Fruit fly (Drosophila melanogaster) whole organism, embryonic: ENCODE measurements around the gene mTerf3.

ENCODE experiments used
- Blimp-1 ChIP-seq: fragments of 200-800 bp; sonication (Bioruptor generic); optimal IDR thresholded peaks from 3 replicates; lab custom pipeline; 2018; ENCODE audit warnings: missing biosample characterization, missing genetic modification characterization, mild to moderate bottlenecking, moderate library complexity, missing genetic modification reagents
- CG10565 ChIP-seq: fragments of 200-800 bp; sonication (Bioruptor generic); optimal IDR thresholded peaks from 3 replicates; lab custom pipeline; 2016; ENCODE audit warnings: missing biosample characterization, mild to moderate bottlenecking, missing genetic modification characterization
- CG10959 ChIP-seq: fragments of 200-800 bp; sonication (Bioruptor generic); IDR thresholded peaks from 2 replicates; pipeline ENCODE4 v1.3.6; 2022; ENCODE audit warnings: missing biosample characterization, missing genetic modification characterization
- CG1233 ChIP-seq: fragments of 200-800 bp; sonication (Bioruptor generic); optimal IDR thresholded peaks from 4 replicates; lab custom pipeline; 2018; ENCODE audit warnings: missing biosample characterization, mild to moderate bottlenecking, missing genetic modification characterization
- CG13123 ChIP-seq: fragments of 200-800 bp; sonication (Bioruptor generic); optimal IDR thresholded peaks from 2 replicates; lab custom pipeline; 2016; ENCODE audit warnings: missing biosample characterization, missing genetic modification characterization
- CG13287 ChIP-seq: fragments of 200-800 bp; sonication (Bioruptor generic); IDR thresholded peaks from 2 replicates; pipeline ENCODE4 v1.3.6; 2022; ENCODE audit warnings: missing biosample characterization, missing genetic modification characterization; ENCODE audit not compliant: partially characterized antibody
- CG13296 ChIP-seq: fragments of 200-800 bp; sonication (Bioruptor generic); optimal IDR thresholded peaks from 3 replicates; lab custom pipeline; 2018; ENCODE audit warnings: missing biosample characterization, mild to moderate bottlenecking, missing genetic modification characterization
- CG14014 ChIP-seq: fragments of 200-800 bp; sonication (Bioruptor generic); IDR thresholded peaks from 2 replicates; pipeline ENCODE4 v1.3.6; 2022; ENCODE audit warnings: missing biosample characterization, missing genetic modification characterization
- CG1603 ChIP-seq: fragments of 200-800 bp; sonication (Bioruptor generic); optimal IDR thresholded peaks from 2 replicates; lab custom pipeline; 2019; ENCODE audit warnings: missing biosample characterization, mild to moderate bottlenecking, missing genetic modification characterization, moderate library complexity
- CG17359 ChIP-seq: fragments of 200-800 bp; sonication (Bioruptor generic); optimal IDR thresholded peaks from 3 replicates; lab custom pipeline; 2018; ENCODE audit warnings: missing biosample characterization, mild to moderate bottlenecking, missing genetic modification characterization, moderate library complexity
- CG2199 ChIP-seq: fragments of 200-800 bp; sonication (Bioruptor generic); IDR thresholded peaks from 3 replicates; pipeline ENCODE4 v1.3.6; 2022; ENCODE audit warnings: missing biosample characterization, missing genetic modification characterization
- CG3407 ChIP-seq: fragments of 200-800 bp; sonication (Bioruptor generic); optimal IDR thresholded peaks from 2 replicates; lab custom pipeline; 2018; ENCODE audit warnings: missing biosample characterization, mild to moderate bottlenecking, missing genetic modification characterization
- CG34224 ChIP-seq: fragments of 200-800 bp; sonication (Bioruptor generic); IDR thresholded peaks from 3 replicates; pipeline ENCODE4 v1.3.6; 2022; ENCODE audit warnings: missing biosample characterization, missing genetic modification characterization; ENCODE audit not compliant: partially characterized antibody
- CG3847 ChIP-seq: fragments of 200-800 bp; sonication (Bioruptor generic); IDR thresholded peaks from 2 replicates; pipeline ENCODE4 v1.3.6; 2022; ENCODE audit warnings: missing biosample characterization, missing genetic modification characterization
- CG4404 ChIP-seq: fragments of 200-800 bp; sonication (Bioruptor generic); IDR thresholded peaks from 2 replicates; pipeline ENCODE4 v1.3.6; 2022; ENCODE audit warnings: missing biosample characterization, missing genetic modification characterization
- CG6254 ChIP-seq: fragments of 200-800 bp; sonication (Bioruptor generic); optimal IDR thresholded peaks from 3 replicates; lab custom pipeline; 2017; ENCODE audit warnings: mild to moderate bottlenecking, missing biosample characterization, missing genetic modification reagents, missing genetic modification characterization
- CG6791 ChIP-seq: fragments of 200-800 bp; sonication (Bioruptor generic); IDR thresholded peaks from 3 replicates; pipeline ENCODE4 v1.3.6; 2022; ENCODE audit warnings: missing biosample characterization, missing genetic modification characterization; ENCODE audit not compliant: partially characterized antibody
- CG8290 ChIP-seq, 3 experiments: fragments of 200-800 bp; sonication (Bioruptor generic); optimal IDR thresholded peaks; 2 replicates each; lab custom pipeline; 2016 to 2019; ENCODE audit warnings: missing biosample characterization in 3 of 3, missing genetic modification characterization in 3 of 3, mild to moderate bottlenecking in 2 of 3, moderate library complexity in 1 of 3
- CG8388 ChIP-seq: fragments of 200-800 bp; sonication (Bioruptor generic); optimal IDR thresholded peaks from 2 replicates; lab custom pipeline; 2019; ENCODE audit warnings: missing biosample characterization, mild to moderate bottlenecking, missing genetic modification characterization, moderate library complexity
- CG9437 ChIP-seq: fragments of 200-800 bp; sonication (Bioruptor generic); optimal IDR thresholded peaks from 2 replicates; lab custom pipeline; 2018; ENCODE audit warnings: missing biosample characterization, mild to moderate bottlenecking, missing genetic modification characterization
- Dip2 ChIP-seq: fragments of 200-800 bp; sonication (Bioruptor generic); IDR thresholded peaks from 2 replicates; pipeline ENCODE4 v1.3.6; 2022; ENCODE audit warnings: missing biosample characterization, missing genetic modification characterization
- HLH4C ChIP-seq: fragments of 200-800 bp; sonication (Bioruptor generic); IDR thresholded peaks from 3 replicates; pipeline ENCODE4 v1.3.6; 2022; ENCODE audit warnings: missing biosample characterization, missing genetic modification characterization; ENCODE audit not compliant: partially characterized antibody
- Meics ChIP-seq: fragments of 200-800 bp; sonication (Bioruptor generic); optimal IDR thresholded peaks from 2 replicates; lab custom pipeline; 2017; ENCODE audit warnings: missing biosample characterization, mild to moderate bottlenecking, missing genetic modification characterization
- NFAT ChIP-seq: fragments of 200-800 bp; sonication (Bioruptor generic); IDR thresholded peaks from 2 replicates; pipeline ENCODE4 v1.3.6; 2022; ENCODE audit warnings: missing biosample characterization, missing genetic modification characterization
- Neu2 ChIP-seq: fragments of 200-800 bp; sonication (Bioruptor generic); optimal IDR thresholded peaks from 3 replicates; lab custom pipeline; 2016; ENCODE audit warnings: missing biosample characterization, missing genetic modification characterization, borderline replicate concordance
- Sox102F ChIP-seq: fragments of 200-800 bp; sonication (Bioruptor generic); optimal IDR thresholded peaks from 2 replicates; lab custom pipeline; 2018; ENCODE audit warnings: missing biosample characterization, mild to moderate bottlenecking, missing genetic modification characterization, moderate library complexity
- amos ChIP-seq: fragments of 200-800 bp; sonication (Bioruptor generic); IDR thresholded peaks from 2 replicates; pipeline ENCODE4 v1.3.6; 2022; ENCODE audit warnings: missing biosample characterization, missing genetic modification characterization; ENCODE audit not compliant: partially characterized antibody
- az2 ChIP-seq: fragments of 200-800 bp; sonication (Bioruptor generic); optimal IDR thresholded peaks from 3 replicates; lab custom pipeline; 2016; ENCODE audit warnings: missing biosample characterization, missing genetic modification characterization
- bab2 ChIP-seq: fragments of 200-800 bp; sonication (Bioruptor generic); optimal IDR thresholded peaks from 2 replicates; lab custom pipeline; 2016; ENCODE audit warnings: missing biosample characterization, missing genetic modification characterization
- bbx ChIP-seq: fragments of 200-800 bp; sonication (Bioruptor generic); IDR thresholded peaks from 2 replicates; pipeline ENCODE4 v1.3.6; 2022; ENCODE audit warnings: missing biosample characterization, missing genetic modification characterization; ENCODE audit not compliant: partially characterized antibody
- bsh ChIP-seq, 2 experiments: fragments of 200-800 bp; sonication (Bioruptor generic); optimal IDR thresholded peaks; 2 replicates each; lab custom pipeline; 2017 to 2018; ENCODE audit warnings: mild to moderate bottlenecking in 2 of 2, missing biosample characterization in 2 of 2, missing genetic modification characterization in 2 of 2, moderate library complexity in 1 of 2
- esg ChIP-seq: fragments of 200-800 bp; sonication (Bioruptor generic); conservative IDR thresholded peaks from 2 replicates; pipeline ENCODE4 v1.3.6; 2022; ENCODE audit warnings: missing biosample characterization, missing genetic modification characterization
- prd ChIP-seq, 3 experiments: fragments of >200 bp in 2 of 3; fragments of 200-800 bp in 1 of 3; sonication (Bioruptor generic) in 1 of 3; optimal IDR thresholded peaks in 2 of 3; IDR thresholded peaks in 1 of 3; 2 replicates in 2 of 3; 3 replicates in 1 of 3; pipeline versions ENCODE4 v1.3.6 to Lab custom; 2017 to 2022; ENCODE audit warnings: missing biosample characterization in 1 of 3, missing genetic modification characterization in 1 of 3
- sc ChIP-seq, 3 experiments: fragments of >200 bp in 2 of 3; fragments of 200-800 bp in 1 of 3; sonication (Bioruptor generic) in 1 of 3; optimal IDR thresholded peaks; 2 replicates in 2 of 3; 3 replicates in 1 of 3; lab custom pipeline; 2017; ENCODE audit warnings: mild to moderate bottlenecking in 1 of 3, missing biosample characterization in 1 of 3, missing genetic modification characterization in 1 of 3, missing genetic modification reagents in 1 of 3
- sens ChIP-seq: fragments of 200-800 bp; sonication (Bioruptor generic); peaks from one replicate; lab custom pipeline; 2016; ENCODE audit warnings: missing biosample characterization, missing genetic modification characterization
- slbo ChIP-seq: fragments of 200-800 bp; sonication (Bioruptor generic); IDR thresholded peaks from 2 replicates; pipeline ENCODE4 v1.3.6; 2022; ENCODE audit warnings: missing biosample characterization, missing genetic modification characterization
- so ChIP-seq: fragments of 200-800 bp; sonication (Bioruptor generic); IDR thresholded peaks from 3 replicates; pipeline ENCODE4 v1.3.6; 2022; ENCODE audit warnings: missing biosample characterization, missing genetic modification characterization
- stc ChIP-seq: fragments of 200-800 bp; sonication (Bioruptor generic); IDR thresholded peaks from 2 replicates; pipeline ENCODE4 v1.3.6; 2022; ENCODE audit warnings: missing biosample characterization, missing genetic modification characterization
- trem ChIP-seq: fragments of 200-800 bp; optimal IDR thresholded peaks from 3 replicates; lab custom pipeline; 2019; ENCODE audit warnings: missing biosample characterization, mild to moderate bottlenecking, missing genetic modification characterization, moderate library complexity
- twi ChIP-seq: fragments of 200-800 bp; optimal IDR thresholded peaks from 2 replicates; lab custom pipeline; 2019; ENCODE audit warnings: missing biosample characterization, mild to moderate bottlenecking, missing genetic modification characterization, moderate library complexity
- zf30C ChIP-seq: fragments of 200-800 bp; sonication (Bioruptor generic); optimal IDR thresholded peaks from 3 replicates; lab custom pipeline; 2018; ENCODE audit warnings: missing biosample characterization, mild to moderate bottlenecking, missing genetic modification characterization
- zfh2 ChIP-seq: fragments of 200-800 bp; sonication (Bioruptor generic); optimal IDR thresholded peaks from 2 replicates; lab custom pipeline; 2016; ENCODE audit warnings: missing biosample characterization, missing genetic modification characterization

The mTerf3 gene

DNA sequence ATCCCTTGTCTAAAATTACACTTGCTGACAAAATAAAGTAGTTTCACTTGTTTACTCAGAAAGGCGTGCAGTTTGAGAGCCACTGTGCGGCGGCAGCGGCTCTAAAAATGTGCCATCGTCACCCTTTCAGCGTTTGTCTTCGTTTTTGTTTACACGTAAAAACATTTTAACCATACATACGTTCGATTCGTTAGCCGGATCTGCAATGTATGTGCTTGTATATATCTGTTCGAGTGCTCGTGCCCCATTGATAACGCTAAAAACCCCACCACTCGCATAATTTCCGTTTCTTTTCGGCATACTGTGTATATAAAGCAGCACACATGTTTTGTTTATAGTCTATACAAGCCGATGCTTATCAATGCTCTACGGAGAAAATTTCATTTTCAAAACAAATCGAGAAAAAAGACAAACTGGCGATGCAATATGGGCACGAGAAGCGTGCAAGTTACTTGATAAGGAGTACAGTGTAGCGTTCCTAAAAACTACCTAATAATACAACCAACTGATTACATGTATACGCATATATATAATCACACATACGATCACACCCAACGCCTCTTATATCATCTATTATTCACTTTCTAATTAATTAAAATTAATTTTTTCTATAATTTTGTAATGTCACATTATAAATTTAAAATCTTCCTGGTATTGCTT lies 3.9 kb downstream of the mTerf3 start (continued):
- TF ChIP-seq CG8290 (GFP tag; optimal IDR thresholded peaks at IDR 0.05; lab: Kevin White, UChicago) (no peak), CG8290 (tag; optimal IDR thresholded peaks at IDR 0.05; lab: Kevin White, UChicago) (peak in 1 of 2 experiments; percentile 29), so (GFP tag; lab: Robert Waterston, UW) (0 out of 3 replicates have a peak, but pooled peaks have one; percentile 6), sens (GFP tag; lab: Kevin White, UChicago) (peak; percentile 81), CG14014 (GFP tag; lab: Robert Waterston, UW) (peak; percentile 43; the same call in 1 of the 2 replicates), CG10565 (no peak), CG2199 (GFP tag; lab: Robert Waterston, UW) (peak; percentile 97), amos (GFP tag; lab: Robert Waterston, UW) (peak; percentile 31; the same call in 1 of the 2 replicates), sc (optimal IDR thresholded peaks at IDR 0.05; lab: Kevin White, UChicago) (no peak), sc (GFP tag; optimal IDR thresholded peaks at IDR 0.05; lab: Kevin White, UChicago) (peak; percentile 23), CG34224 (GFP tag; lab: Robert Waterston, UW) (0 out of 3 replicates have a peak, but pooled peaks have one; percentile 31), CG3847 (GFP tag; lab: Robert Waterston, UW) (no peak), CG6254 (GFP tag; lab: Kevin White, UChicago) (peak; percentile 30), trem (tag; lab: Kevin White, UChicago) (peak; percentile 29), CG10959 (GFP tag; lab: Robert Waterston, UW) (peak; percentile 10; the same call in 1 of the 2 replicates), NFAT (GFP tag; lab: Robert Waterston, UW) (no peak), HLH4C (GFP tag; lab: Robert Waterston, UW) (peak; percentile 50; the same call in 2 of the 3 replicates), Blimp-1 (peak; percentile 52), CG1603 (tag; lab: Kevin White, UChicago) (peak; percentile 20), bbx (GFP tag; lab: Robert Waterston, UW) (0 out of 2 replicates have a peak, but pooled peaks have one; percentile 18), CG1233 (GFP tag; lab: Kevin White, UChicago) (peak; percentile 56), CG6791 (GFP tag; lab: Robert Waterston, UW) (peak; percentile 62; the same call in 1 of the 3 replicates), stc (GFP tag; lab: Robert Waterston, UW) (peak; percentile 13; the same call in 1 of the 2 replicates), CG13123 (no peak), Sox102F (peak; percentile 67), bsh (GFP tag; optimal IDR thresholded peaks at IDR 0.05; lab: Kevin White, UChicago) (peak in 1 of 2 experiments; percentile 69), twi (tag; lab: Kevin White, UChicago) (peak; percentile 83), CG17359 (tag; lab: Kevin White, UChicago) (peak; percentile 63), CG8388 (peak; percentile 66), bab2 (GFP tag; lab: Kevin White, UChicago) (no peak), zfh2 (GFP tag; lab: Kevin White, UChicago) (no peak), esg (GFP tag; lab: Robert Waterston, UW) (peak; percentile 36; the same call in 1 of the 2 replicates), slbo (peak; percentile 32; the same call in 1 of the 2 replicates), prd (optimal IDR thresholded peaks at IDR 0.05; lab: Kevin White, UChicago) (no peak), prd (GFP tag; IDR thresholded peaks at IDR 0.05; lab: Robert Waterston, UW) (peak; percentile 67), CG13296 (GFP tag; lab: Kevin White, UChicago) (peak; percentile 20), az2 (GFP tag; lab: Kevin White, UChicago) (peak; percentile 3), Dip2 (GFP tag; lab: Robert Waterston, UW) (no peak), CG13287 (GFP tag; lab: Robert Waterston, UW) (peak; percentile 8; the same call in 1 of the 2 replicates), Neu2 (GFP tag; lab: Kevin White, UChicago) (no peak), zf30C (GFP tag; lab: Kevin White, UChicago) (peak; percentile 45), CG4404 (GFP tag; lab: Robert Waterston, UW) (0 out of 2 replicates have a peak, but pooled peaks have one; percentile 34), CG9437 (GFP tag; lab: Kevin White, UChicago) (peak; percentile 53), CG3407 (GFP tag; lab: Kevin White, UChicago) (no peak), Meics (peak; percentile 37)
